Worm (Caenorhabditis elegans) whole organism, L2 larva: ENCODE results near the gene nmur-2.

Experiments used
- Y55F3AM.14 ChIP-seq: fragments of 200-800 bp; sonication (Bioruptor generic); optimal IDR thresholded peaks from 2 replicates; lab custom pipeline; 2018; ENCODE audit warnings: mild to moderate bottlenecking, missing genetic modification characterization, missing compliant biosample characterization
- crh-2 ChIP-seq: sonication (generic microtip); optimal IDR thresholded peaks from 2 replicates; lab custom pipeline; 2017; ENCODE audit warnings: missing biosample characterization, missing genetic modification characterization
- lsy-2 ChIP-seq, 2 experiments: fragments of 150-350 bp in 1 of 2; sonication (generic microtip) in 1 of 2; optimal IDR thresholded peaks; 2 replicates each; lab custom pipeline; 2014 to 2017; ENCODE audit warnings: missing biosample characterization in 2 of 2, missing genetic modification characterization in 2 of 2
- nhr-12 ChIP-seq: fragments of 150-350 bp; optimal IDR thresholded peaks from 2 replicates; lab custom pipeline; 2014; ENCODE audit warnings: missing biosample characterization, missing genetic modification characterization
- nhr-237 ChIP-seq: fragments of 150-350 bp; optimal IDR thresholded peaks from 2 replicates; lab custom pipeline; 2014; ENCODE audit warnings: missing biosample characterization, missing genetic modification characterization
- nhr-25 ChIP-seq: fragments of 150-350 bp; sonication (generic microtip); optimal IDR thresholded peaks from 3 replicates; lab custom pipeline; 2014; ENCODE audit warnings: missing biosample characterization, missing genetic modification characterization
- unc-62 ChIP-seq: fragments of 150-350 bp; optimal IDR thresholded peaks from 2 replicates; lab custom pipeline; 2014; ENCODE audit warnings: missing biosample characterization, missing genetic modification reagents, missing genetic modification characterization

DNA sequence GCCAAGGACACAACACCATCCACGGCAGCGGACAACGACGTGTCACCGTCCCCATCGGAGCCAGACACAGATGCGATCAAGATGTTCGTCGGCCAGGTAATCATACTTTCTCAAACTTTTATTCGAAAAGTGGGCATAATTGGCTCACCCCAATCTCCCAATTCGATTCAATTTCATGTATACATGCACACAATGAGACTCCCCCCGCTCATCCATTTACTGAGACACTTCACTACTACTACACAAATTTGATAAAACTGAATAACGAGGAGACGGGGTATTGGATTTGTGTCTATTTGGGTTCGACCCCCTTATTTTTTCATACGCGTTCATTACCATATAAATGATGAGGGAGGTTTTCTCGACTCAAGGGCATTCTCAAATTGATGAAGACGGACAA, 38.4 kb upstream of the nmur-2 start:
- TF ChIP-seq unc-62 (GFP tag; lab: Kevin White, UChicago) (no peak), nhr-25 (tag; lab: Kevin White, UChicago) (no peak), lsy-2 (tag; optimal IDR thresholded peaks at IDR 0.05; lab: Kevin White, UChicago) (no peak), nhr-12 (tag; lab: Kevin White, UChicago) (no peak), Y55F3AM.14 (GFP tag; lab: Kevin White, UChicago) (no peak), nhr-237 (no peak), crh-2 (tag; lab: Kevin White, UChicago) (no peak)
